Worm (Caenorhabditis elegans) whole organism, midembryonic: Measurements from ENCODE around the gene F55G1.1.

Source experiments
- T22C8.4 ChIP-seq: fragments of 200-800 bp; sonication (Bioruptor generic); IDR thresholded peaks from 2 replicates; pipeline ENCODE4 v1.3.6; 2022; ENCODE audit warnings: missing genetic modification characterization, missing compliant biosample characterization
- cog-1 ChIP-seq: sonication (generic microtip); optimal IDR thresholded peaks from 2 replicates; lab custom pipeline; 2016; ENCODE audit warnings: missing genetic modification characterization, missing compliant biosample characterization
- flt-1 ChIP-seq: fragments of 200-800 bp; sonication (Bioruptor generic); IDR thresholded peaks from 2 replicates; pipeline ENCODE4 v1.3.6; 2022; ENCODE audit warnings: missing genetic modification characterization, missing compliant biosample characterization
- med-1 ChIP-seq: sonication (generic microtip); optimal IDR thresholded peaks from 2 replicates; lab custom pipeline; 2017; ENCODE audit warnings: missing genetic modification characterization, mild to moderate bottlenecking, missing compliant biosample characterization, antibody characterized with exemption, missing genetic modification reagents; ENCODE audit not compliant: insufficient read depth
- ref-1 ChIP-seq: fragments of 200-800 bp; sonication (Bioruptor generic); conservative IDR thresholded peaks from 2 replicates; pipeline ENCODE4 v1.3.6; 2022; ENCODE audit warnings: missing genetic modification reagents, missing genetic modification characterization, missing compliant biosample characterization
- tab-1 ChIP-seq: fragments of 200-800 bp; sonication (Bioruptor generic); IDR thresholded peaks from 2 replicates; pipeline ENCODE4 v1.3.6; 2022; ENCODE audit warnings: missing genetic modification characterization, missing compliant biosample characterization
- ztf-29 ChIP-seq: fragments of 200-800 bp; sonication (Bioruptor generic); IDR thresholded peaks from 2 replicates; pipeline ENCODE4 v1.3.6; 2022; ENCODE audit warnings: missing genetic modification reagents, missing genetic modification characterization, missing compliant biosample characterization

DNA sequence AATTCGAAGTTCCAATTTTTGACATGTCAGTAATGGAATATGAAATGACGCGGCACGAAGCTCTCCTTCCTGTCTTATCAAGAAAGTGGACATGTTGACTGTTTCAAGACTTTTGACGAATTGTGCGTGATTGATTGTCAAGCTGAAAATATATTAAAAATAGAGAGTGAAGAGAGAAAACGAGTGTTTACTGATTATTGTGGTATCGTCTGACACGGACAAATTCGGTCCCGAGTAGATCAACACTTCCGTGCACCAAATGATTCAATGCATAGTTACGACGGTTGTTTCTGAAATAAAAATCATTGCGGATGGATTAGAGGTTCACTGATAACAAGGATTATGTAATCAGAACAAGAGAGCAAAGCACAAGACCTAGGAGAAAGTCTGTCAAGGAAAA is 24.4 kb upstream of the F55G1.1 start:
- TF ChIP-seq flt-1 (GFP tag; lab: Robert Waterston, UW) = no peak
- no peak for TF ChIP-seq cog-1 (tag; lab: Kevin White, UChicago)
- TF ChIP-seq med-1 (GFP tag; lab: Kevin White, UChicago) = no peak
- TF ChIP-seq T22C8.4 (GFP tag; lab: Robert Waterston, UW) = no peak
- no peak for TF ChIP-seq ref-1 (GFP tag; lab: Robert Waterston, UW)
- TF ChIP-seq tab-1 (GFP tag; lab: Robert Waterston, UW) = no peak
- TF ChIP-seq ztf-29 (GFP tag; lab: Robert Waterston, UW) = no peak
